Worm (Caenorhabditis elegans) whole organism, L2 larva: ENCODE results near the gene C15H11.1.
A peak's percentile ranks its signal among the peaks of the same experiment; 100 is the strongest.

Experiments used
- C34F6.9 ChIP-seq: fragments of 150-350 bp; optimal IDR thresholded peaks from 2 replicates; lab custom pipeline; 2014; ENCODE audit warnings: missing biosample characterization, missing genetic modification characterization
- R02D3.7 ChIP-seq: fragments of 150-350 bp; optimal IDR thresholded peaks from 2 replicates; lab custom pipeline; 2014; ENCODE audit warnings: missing biosample characterization, missing genetic modification characterization
- ZK546.5 ChIP-seq: sonication (generic microtip); optimal IDR thresholded peaks from 2 replicates; lab custom pipeline; 2017; ENCODE audit warnings: missing biosample characterization, missing genetic modification characterization
- crh-2 ChIP-seq: sonication (generic microtip); optimal IDR thresholded peaks from 2 replicates; lab custom pipeline; 2017; ENCODE audit warnings: missing biosample characterization, missing genetic modification characterization
- elt-3 ChIP-seq: sonication (generic microtip); optimal IDR thresholded peaks from 2 replicates; lab custom pipeline; 2017; ENCODE audit warnings: missing biosample characterization, missing genetic modification characterization
- gmeb-1 ChIP-seq: fragments of 150-350 bp; optimal IDR thresholded peaks from 2 replicates; lab custom pipeline; 2014; ENCODE audit warnings: missing biosample characterization, missing genetic modification characterization
- mdl-1 ChIP-seq, 2 experiments: fragments of 150-350 bp in 1 of 2; sonication (generic microtip) in 1 of 2; optimal IDR thresholded peaks; 2 replicates each; lab custom pipeline; 2017; ENCODE audit warnings: missing biosample characterization in 2 of 2, missing genetic modification characterization in 2 of 2
- nhr-11 ChIP-seq: fragments of 150-350 bp; optimal IDR thresholded peaks from 2 replicates; lab custom pipeline; 2014; ENCODE audit warnings: missing biosample characterization, missing genetic modification characterization
- nhr-237 ChIP-seq: fragments of 150-350 bp; optimal IDR thresholded peaks from 2 replicates; lab custom pipeline; 2014; ENCODE audit warnings: missing biosample characterization, missing genetic modification characterization
- nhr-77 ChIP-seq: fragments of 150-350 bp; optimal IDR thresholded peaks from 2 replicates; lab custom pipeline; 2014; ENCODE audit warnings: missing biosample characterization, missing genetic modification characterization
- sma-3 ChIP-seq: sonication (generic microtip); optimal IDR thresholded peaks from 2 replicates; lab custom pipeline; 2016; ENCODE audit warnings: missing genetic modification reagents, missing genetic modification characterization, missing compliant biosample characterization
- unc-62 ChIP-seq: fragments of 150-350 bp; optimal IDR thresholded peaks from 2 replicates; lab custom pipeline; 2014; ENCODE audit warnings: missing biosample characterization, missing genetic modification reagents, missing genetic modification characterization
- ztf-11 ChIP-seq: sonication (generic microtip); optimal IDR thresholded peaks from 2 replicates; lab custom pipeline; 2017; ENCODE audit warnings: missing biosample characterization, missing genetic modification characterization
- ztf-4 ChIP-seq: fragments of 150-350 bp; optimal IDR thresholded peaks from 2 replicates; lab custom pipeline; 2014; ENCODE audit warnings: missing biosample characterization, missing genetic modification characterization

- TF ChIP-seq ztf-11 (tag; lab: Kevin White, UChicago): no peak
- TF ChIP-seq nhr-77: peak; percentile 58
- TF ChIP-seq crh-2: peak; percentile 44
- TF ChIP-seq mdl-1 (tag; optimal IDR thresholded peaks at IDR 0.05; lab: Kevin White, UChicago): peak; percentile 39 to 59
- TF ChIP-seq elt-3 (tag; lab: Kevin White, UChicago): no peak
- peak; percentile 72 for TF ChIP-seq unc-62 (GFP tag; lab: Kevin White, UChicago)
- no peak for TF ChIP-seq nhr-11
- peak; percentile 52 for TF ChIP-seq C34F6.9 (tag; lab: Kevin White, UChicago)
- no peak for TF ChIP-seq ZK546.5 (tag; lab: Kevin White, UChicago)
- no peak for TF ChIP-seq R02D3.7 (tag; lab: Kevin White, UChicago)
- TF ChIP-seq nhr-237 (tag; lab: Kevin White, UChicago): no peak
- no peak for TF ChIP-seq ztf-4 (tag; lab: Kevin White, UChicago)
- no peak for TF ChIP-seq gmeb-1 (tag; lab: Kevin White, UChicago)
- TF ChIP-seq sma-3 (GFP tag; lab: Kevin White, UChicago): peak; percentile 46
Observed at ce11 chrV:14366487-14366962, 27.1 kb upstream of the C15H11.1 start.
